Fruit fly (Drosophila melanogaster): ENCODE data around the gene cpb.

The cpb gene

dm6 chr2L:1720846-1721506 is 16.3 kb downstream of the cpb start:
- TF ChIP-seq Ets98B (GFP tag; IDR thresholded peaks at IDR 0.05) (no peak), CG8301 (tag; optimal IDR thresholded peaks at IDR 0.05) (no peak), EcR (GFP tag; optimal IDR thresholded peaks at IDR 0.05) (peak; percentile 20), fd96Ca (GFP tag; IDR thresholded peaks at IDR 0.05) (no peak)

dm6 chr2L:1722260-1722659 is 17.6 kb downstream of the cpb start:
- TF ChIP-seq CG9948 (tag; optimal IDR thresholded peaks at IDR 0.05) (no peak), CG32121 (GFP tag; IDR thresholded peaks at IDR 0.05) (no peak), Snoo (tag; optimal IDR thresholded peaks at IDR 0.05) (no peak), Pif1A (GFP tag; optimal IDR thresholded peaks at IDR 0.05) (no peak), CG4496 (GFP tag; IDR thresholded peaks at IDR 0.05) (0 out of 3 replicates have a peak, but pooled peaks have one; percentile 8)

- TF ChIP-seq CG4496 (GFP tag; IDR thresholded peaks at IDR 0.05) (peak; percentile 49; the same call in 1 of the 3 replicates), rn (GFP tag; IDR thresholded peaks at IDR 0.05) (no peak), Pif1A (GFP tag; optimal IDR thresholded peaks at IDR 0.05) (peak; percentile 23), Pif1B (GFP tag; optimal IDR thresholded peaks at IDR 0.05) (peak; percentile 2), CG8159 (tag; optimal IDR thresholded peaks at IDR 0.05) (no peak), gl (tag; optimal IDR thresholded peaks at IDR 0.05) (peak; percentile 35), EcR (GFP tag; optimal IDR thresholded peaks at IDR 0.05) (peak; percentile 79), CG13204 (GFP tag; optimal IDR thresholded peaks at IDR 0.05) (no peak), CG32121 (GFP tag; IDR thresholded peaks at IDR 0.05) (no peak), Snoo (tag; optimal IDR thresholded peaks at IDR 0.05) (peak; percentile 17), CG15710 (tag; optimal IDR thresholded peaks at IDR 0.05) (peak; percentile 5), CG8301 (tag; optimal IDR thresholded peaks at IDR 0.05) (peak; percentile 8), fd96Ca (GFP tag; IDR thresholded peaks at IDR 0.05) (peak; percentile 10; the same call in 1 of the 3 replicates), CG14655 (GFP tag; optimal IDR thresholded peaks at IDR 0.05) (peak; percentile 11)
Measured at dm6 chr2L:1723135-1723936, 18.6 kb downstream of the cpb start.

dm6 chr2L:1723937-1724591 is 19.4 kb downstream of the cpb start, which contains the start of gene Rim2:
Gene Rim2 (minus strand): TSS chr2L:1724388.
- TF ChIP-seq CG13204 (GFP tag; optimal IDR thresholded peaks at IDR 0.05): no peak
- peak; percentile 33; the same call in 1 of the 2 replicates for TF ChIP-seq CG12605 (GFP tag; IDR thresholded peaks at IDR 0.05)
- peak; percentile 24; the same call in 1 of the 2 replicates for TF ChIP-seq CG32121 (GFP tag; IDR thresholded peaks at IDR 0.05)
- peak; percentile 100 for TF ChIP-seq CG8159 (tag; optimal IDR thresholded peaks at IDR 0.05)
- no peak for TF ChIP-seq CG10348 (GFP tag; IDR thresholded peaks at IDR 0.05)
- TF ChIP-seq CG17806 (tag; optimal IDR thresholded peaks at IDR 0.05): no peak
- TF ChIP-seq Ets98B (GFP tag; IDR thresholded peaks at IDR 0.05): peak; percentile 23; the same call in 1 of the 2 replicates

DNA sequence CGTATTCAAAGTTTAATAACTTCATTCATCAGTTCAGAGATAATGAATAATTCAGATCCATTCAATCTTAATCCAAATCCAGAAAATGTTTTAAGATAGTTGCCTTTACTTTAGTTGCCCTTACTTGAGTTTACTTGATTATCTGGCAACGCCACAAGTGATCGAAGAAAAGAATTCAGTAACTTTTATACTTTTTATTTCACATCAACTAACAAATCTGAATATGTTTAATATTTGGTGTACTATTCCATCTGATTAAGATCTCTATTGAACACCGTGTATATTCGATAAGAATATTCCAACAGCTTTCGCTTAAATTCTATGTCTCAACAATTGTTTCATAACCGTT is 19.9 kb downstream of the cpb start:
- TF ChIP-seq fd96Ca (GFP tag; IDR thresholded peaks at IDR 0.05): no peak
- TF ChIP-seq CG32121 (GFP tag; IDR thresholded peaks at IDR 0.05): no peak
- TF ChIP-seq CG15710 (tag; optimal IDR thresholded peaks at IDR 0.05): no peak
- no peak for TF ChIP-seq Pif1A (GFP tag; optimal IDR thresholded peaks at IDR 0.05)
- peak; percentile 23 for TF ChIP-seq CG8159 (tag; optimal IDR thresholded peaks at IDR 0.05)

DNA sequence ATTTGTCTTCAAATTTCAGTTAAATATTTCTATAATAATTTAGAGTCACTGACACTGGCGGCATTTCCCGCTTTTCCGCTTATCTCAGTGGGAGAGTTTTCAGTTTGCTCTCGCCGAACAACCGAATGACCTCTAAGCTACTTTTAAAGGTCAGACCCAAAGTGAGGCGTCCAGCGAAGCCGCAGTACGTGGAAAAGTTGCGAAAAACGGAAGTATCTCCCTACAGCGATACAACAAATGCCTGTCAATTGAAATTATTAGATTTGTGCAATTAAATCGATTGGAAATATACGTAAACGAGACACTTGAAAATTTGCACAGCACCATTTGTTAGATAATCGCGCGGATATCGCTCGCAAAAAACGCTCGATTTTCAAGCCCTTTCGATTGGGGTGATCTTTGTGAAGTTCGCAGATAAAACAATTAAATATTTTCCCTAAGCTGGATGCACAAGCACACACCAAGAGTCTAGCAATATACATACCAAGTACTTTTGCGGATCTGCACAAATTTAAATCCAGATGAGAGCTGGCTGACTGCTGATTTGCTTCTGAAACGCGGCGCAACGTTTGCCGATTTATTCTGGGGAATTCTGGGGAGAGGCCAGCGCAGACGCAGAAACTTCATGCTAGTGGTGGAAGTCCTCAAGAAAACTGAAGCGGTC is 22.6 kb downstream of the cpb start:
- TF ChIP-seq CG8159 (tag; optimal IDR thresholded peaks at IDR 0.05) (peak; percentile 97), EcR (GFP tag; optimal IDR thresholded peaks at IDR 0.05) (peak; percentile 31), D1 (tag; optimal IDR thresholded peaks at IDR 0.05) (no peak), CG10348 (GFP tag; IDR thresholded peaks at IDR 0.05) (no peak)

Measured in whole organism, pupa.